Fruit fly (Drosophila melanogaster): ENCODE data around the gene CG18641.
A peak's percentile ranks its signal among the peaks of the same experiment; 100 is the strongest.

The CG18641 gene

DNA sequence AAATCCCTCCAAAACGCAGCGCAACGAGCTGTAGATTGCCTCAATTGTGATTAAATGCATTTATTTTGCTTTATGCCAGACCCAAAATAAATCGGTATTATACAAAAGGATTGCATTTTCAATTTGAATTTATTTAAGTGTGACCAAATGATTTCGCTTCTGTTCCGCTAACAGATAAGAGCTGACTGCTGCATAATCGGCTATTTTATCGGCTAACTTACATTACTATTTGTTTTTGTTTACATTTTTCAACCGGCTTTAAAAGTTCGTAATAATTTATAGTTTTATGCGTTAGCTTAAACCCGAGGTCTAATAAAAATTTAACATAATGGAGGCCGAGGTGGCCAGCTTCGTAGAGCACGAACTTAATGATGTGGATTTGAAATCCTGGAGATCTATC lies 32.2 kb downstream of the CG18641 start, which contains the start of gene PIG-Wa:
Gene PIG-Wa (plus strand): TSS at position 232 of the 400 bp plus-strand sequence.
- TF ChIP-seq CG8478 (optimal IDR thresholded peaks at IDR 0.05) (no peak), Dll (optimal IDR thresholded peaks at IDR 0.05) (no peak), usp (GFP tag; optimal IDR thresholded peaks at IDR 0.05) (no peak), EcR (GFP tag; optimal IDR thresholded peaks at IDR 0.05) (no peak), psq (optimal IDR thresholded peaks at IDR 0.05) (no peak), pan (optimal IDR thresholded peaks at IDR 0.05) (no peak)

DNA sequence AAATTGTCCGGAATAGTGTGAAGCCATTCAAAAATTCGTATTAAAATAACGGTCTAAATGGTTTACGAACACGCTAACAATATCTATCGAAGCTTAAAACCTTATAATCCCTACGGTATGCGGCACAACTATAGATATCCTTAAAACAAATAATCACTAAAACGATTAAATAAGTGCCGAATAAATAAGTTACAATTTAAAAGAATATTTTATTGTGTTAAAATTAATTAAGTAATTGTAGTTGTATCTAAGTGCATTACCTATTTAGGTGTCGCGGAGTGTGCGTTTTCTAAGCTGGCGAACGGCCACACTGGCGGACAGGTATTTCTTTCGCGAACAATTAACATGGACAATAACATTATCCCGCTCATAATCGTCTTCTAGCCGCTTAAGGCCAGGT lies 34.3 kb downstream of the CG18641 start, which contains the start of gene Eogt:
Gene Eogt (plus strand): TSS at position 293 of the 400 bp plus-strand sequence.
- TF ChIP-seq EcR (GFP tag; optimal IDR thresholded peaks at IDR 0.05): no peak
- TF ChIP-seq psq (optimal IDR thresholded peaks at IDR 0.05): no peak
- no peak for TF ChIP-seq CG8478 (optimal IDR thresholded peaks at IDR 0.05)
- TF ChIP-seq Dll (optimal IDR thresholded peaks at IDR 0.05): no peak
- no peak for TF ChIP-seq pan (optimal IDR thresholded peaks at IDR 0.05)
- TF ChIP-seq usp (GFP tag; optimal IDR thresholded peaks at IDR 0.05): no peak

DNA sequence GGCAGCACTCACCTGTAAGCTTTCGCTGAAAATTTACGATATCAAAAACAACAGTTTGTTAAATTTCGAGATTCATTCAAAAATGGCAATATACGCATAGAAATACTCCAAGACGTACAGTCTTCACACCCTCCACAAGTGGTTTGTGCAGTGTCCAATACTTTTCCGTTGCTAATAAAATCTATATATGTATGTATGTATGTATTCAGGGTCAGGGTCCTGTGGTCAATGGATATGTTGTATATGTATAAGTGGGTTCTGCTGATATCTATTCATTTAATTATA lies 38.8 kb downstream of the CG18641 start:
- no peak for TF ChIP-seq Dll (optimal IDR thresholded peaks at IDR 0.05)
- no peak for TF ChIP-seq pan (optimal IDR thresholded peaks at IDR 0.05)
- no peak for TF ChIP-seq EcR (GFP tag; optimal IDR thresholded peaks at IDR 0.05)

DNA sequence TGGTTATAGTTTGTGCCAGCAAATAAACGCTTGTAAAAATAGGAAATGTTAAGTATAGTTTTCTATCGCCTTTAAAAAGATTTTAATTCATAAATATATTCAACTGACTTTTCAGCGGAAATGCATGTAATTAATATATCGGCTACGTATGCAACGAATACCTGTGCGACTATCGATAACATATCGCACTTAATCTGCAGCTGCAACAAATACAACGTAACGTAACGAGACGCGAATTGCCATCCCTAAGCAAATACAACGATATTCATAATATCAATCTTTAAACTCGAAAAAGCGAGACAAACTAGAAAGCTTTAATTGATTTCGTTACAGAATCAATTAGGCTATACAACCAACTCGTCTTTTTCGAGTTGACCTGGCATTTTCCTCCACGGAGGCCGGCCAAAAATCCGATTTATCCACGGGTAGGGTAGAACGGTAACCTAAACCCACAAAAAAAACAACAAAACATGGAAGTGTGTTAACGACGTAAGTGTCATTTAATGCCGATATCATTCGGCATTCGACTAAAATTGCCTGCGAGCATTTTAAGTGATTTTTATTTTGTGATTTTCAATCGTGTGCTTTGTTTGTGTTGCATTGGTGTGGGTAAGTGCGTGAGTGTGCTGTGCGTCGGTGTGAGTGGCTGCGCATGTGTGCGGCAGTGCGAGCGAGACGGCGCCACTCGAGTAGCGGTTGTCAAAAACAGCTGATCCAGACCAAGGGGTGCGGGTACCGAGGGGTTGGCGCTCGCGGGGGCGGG lies 39.3 kb downstream of the CG18641 start, which contains the start of gene Atxn7:
Gene Atxn7 (plus strand): TSS at position 187 of the 763 bp plus-strand sequence.
- TF ChIP-seq Dll (optimal IDR thresholded peaks at IDR 0.05): no peak
- TF ChIP-seq CG8478 (optimal IDR thresholded peaks at IDR 0.05): peak; percentile 60
- TF ChIP-seq psq (optimal IDR thresholded peaks at IDR 0.05): no peak

DNA sequence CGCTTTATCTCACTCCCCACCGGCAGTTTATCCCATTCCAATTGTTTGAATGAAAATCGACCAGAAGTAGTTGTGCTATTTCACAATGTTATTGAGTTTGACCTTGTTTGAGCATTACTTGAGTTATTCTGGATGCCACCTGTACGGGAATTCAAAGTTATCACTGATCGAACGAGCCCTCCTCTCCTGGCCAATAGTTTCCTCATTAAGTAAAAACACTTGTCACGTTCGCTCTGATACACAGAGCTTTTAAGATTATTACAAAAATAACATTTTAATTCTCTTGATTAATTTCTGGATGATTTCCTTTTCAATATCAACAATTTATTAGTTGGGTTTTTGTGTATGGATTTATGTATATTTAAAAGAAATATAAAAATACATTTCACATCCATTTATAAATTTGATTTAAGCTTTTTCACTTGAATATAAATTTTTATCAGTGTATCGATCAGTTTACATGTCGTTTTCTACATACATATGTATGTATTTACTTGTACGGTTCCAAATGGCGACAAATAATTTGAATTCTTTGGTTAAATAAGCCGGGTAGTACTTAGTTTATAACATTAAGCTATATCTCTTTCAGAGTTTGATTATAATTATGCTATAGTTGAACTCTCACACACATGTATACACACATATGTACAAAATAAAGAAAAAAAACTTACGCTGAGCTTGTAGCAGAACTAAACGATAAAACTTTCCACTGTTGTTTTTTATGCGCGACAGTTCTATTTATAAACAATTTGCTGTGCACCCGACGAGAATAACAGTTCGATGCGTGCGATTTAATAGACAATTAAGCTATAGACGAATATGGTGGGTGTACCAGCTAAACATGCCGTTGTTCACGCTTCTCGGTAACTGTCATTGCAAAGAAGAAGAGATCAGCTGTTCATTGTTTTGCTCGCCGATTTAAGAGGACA lies 41.0 kb downstream of the CG18641 start, which contains the start of the genes CG3609 and CG15390:
Gene CG3609 (minus strand): TSS at position 810 of the 929 bp plus-strand sequence.
Gene CG15390 (plus strand): TSS at position 896 of the 929 bp plus-strand sequence.
- TF ChIP-seq usp (GFP tag; optimal IDR thresholded peaks at IDR 0.05): no peak
- TF ChIP-seq pan (optimal IDR thresholded peaks at IDR 0.05): no peak
- TF ChIP-seq EcR (GFP tag; optimal IDR thresholded peaks at IDR 0.05): no peak
- TF ChIP-seq Dll (optimal IDR thresholded peaks at IDR 0.05): no peak
- no peak for TF ChIP-seq psq (optimal IDR thresholded peaks at IDR 0.05)
- TF ChIP-seq CG8478 (optimal IDR thresholded peaks at IDR 0.05): no peak

DNA sequence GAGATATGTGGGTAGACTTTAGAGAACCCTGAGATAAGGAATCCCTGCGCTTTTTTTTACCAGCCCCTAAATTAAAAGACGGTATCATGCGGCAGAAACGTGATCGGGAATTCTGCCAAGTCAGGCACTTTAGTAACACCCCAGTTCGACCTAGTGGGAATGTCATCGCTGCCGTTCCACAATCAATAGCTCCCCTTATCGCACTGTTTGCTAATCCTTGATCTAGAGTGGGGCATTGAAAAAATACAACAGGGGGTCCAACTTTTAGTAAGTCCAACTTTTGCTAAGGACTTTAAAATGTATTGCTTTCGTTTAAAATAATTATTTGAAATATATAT lies 43.0 kb downstream of the CG18641 start:
- TF ChIP-seq CG8478 (optimal IDR thresholded peaks at IDR 0.05) (no peak), usp (GFP tag; optimal IDR thresholded peaks at IDR 0.05) (no peak), Dll (optimal IDR thresholded peaks at IDR 0.05) (no peak), pan (optimal IDR thresholded peaks at IDR 0.05) (no peak), EcR (GFP tag; optimal IDR thresholded peaks at IDR 0.05) (no peak), psq (optimal IDR thresholded peaks at IDR 0.05) (no peak)

DNA sequence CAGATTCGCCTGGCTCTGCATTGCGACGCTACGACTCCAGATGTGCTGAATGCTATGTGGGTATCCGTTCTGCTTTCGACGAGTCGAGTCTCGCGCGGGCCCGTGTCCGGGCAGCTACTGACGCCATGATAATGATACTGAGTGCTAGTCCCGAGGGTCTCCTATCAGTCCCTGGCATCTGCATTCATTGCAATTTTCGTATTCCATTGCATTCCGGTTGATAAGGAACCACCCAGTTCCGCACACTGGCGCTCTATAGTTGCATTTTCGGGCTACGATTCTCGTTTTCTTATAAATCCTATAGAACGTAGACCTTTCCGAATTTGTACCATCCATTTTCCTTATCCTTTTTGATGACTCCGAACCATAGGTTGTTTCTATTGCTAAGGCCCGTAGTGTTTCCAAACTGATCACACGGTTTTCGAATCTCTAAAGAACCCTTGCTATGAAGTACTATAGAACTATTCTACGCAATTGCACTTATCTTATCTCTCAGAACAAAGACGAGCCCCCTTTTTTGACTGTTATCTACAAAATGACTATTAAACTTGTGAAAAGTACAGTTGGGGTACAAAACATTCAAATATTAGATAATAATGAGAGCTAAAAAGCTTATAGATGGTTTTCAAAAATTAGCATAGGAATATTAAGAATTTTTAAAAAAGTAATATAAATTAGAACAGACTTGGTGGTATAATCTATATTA lies 43.6 kb downstream of the CG18641 start, which contains the start of gene CG3597:
Gene CG3597 (minus strand): TSS at position 119 of the 706 bp plus-strand sequence.
- TF ChIP-seq CG8478 (optimal IDR thresholded peaks at IDR 0.05): no peak
- TF ChIP-seq Dll (optimal IDR thresholded peaks at IDR 0.05): no peak
- TF ChIP-seq EcR (GFP tag; optimal IDR thresholded peaks at IDR 0.05): no peak
- no peak for TF ChIP-seq usp (GFP tag; optimal IDR thresholded peaks at IDR 0.05)
- TF ChIP-seq psq (optimal IDR thresholded peaks at IDR 0.05): no peak
- no peak for TF ChIP-seq pan (optimal IDR thresholded peaks at IDR 0.05)

DNA sequence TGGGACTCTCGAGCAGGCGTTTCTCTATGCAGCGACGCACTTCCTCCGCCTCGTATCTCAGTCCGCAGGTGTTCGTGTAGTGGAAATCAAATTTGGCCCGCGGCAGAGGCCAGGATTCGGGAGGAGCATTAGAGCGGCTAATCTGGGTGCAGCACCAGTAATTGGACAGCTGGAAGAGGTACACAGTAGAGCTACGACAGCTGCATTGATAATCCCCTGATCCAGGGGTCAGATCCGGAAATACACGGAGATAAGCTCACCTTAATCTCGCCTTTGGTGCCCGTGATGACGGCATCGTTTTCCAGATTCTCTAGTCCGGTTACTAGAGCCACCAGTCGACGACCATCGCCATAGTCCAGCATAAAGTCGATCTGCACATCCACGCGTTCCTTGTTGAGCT lies 44.8 kb downstream of the CG18641 start:
- TF ChIP-seq pan (optimal IDR thresholded peaks at IDR 0.05): no peak
- TF ChIP-seq EcR (GFP tag; optimal IDR thresholded peaks at IDR 0.05): no peak
- no peak for TF ChIP-seq psq (optimal IDR thresholded peaks at IDR 0.05)
- TF ChIP-seq CG8478 (optimal IDR thresholded peaks at IDR 0.05): no peak
- no peak for TF ChIP-seq usp (GFP tag; optimal IDR thresholded peaks at IDR 0.05)
- no peak for TF ChIP-seq Dll (optimal IDR thresholded peaks at IDR 0.05)

DNA sequence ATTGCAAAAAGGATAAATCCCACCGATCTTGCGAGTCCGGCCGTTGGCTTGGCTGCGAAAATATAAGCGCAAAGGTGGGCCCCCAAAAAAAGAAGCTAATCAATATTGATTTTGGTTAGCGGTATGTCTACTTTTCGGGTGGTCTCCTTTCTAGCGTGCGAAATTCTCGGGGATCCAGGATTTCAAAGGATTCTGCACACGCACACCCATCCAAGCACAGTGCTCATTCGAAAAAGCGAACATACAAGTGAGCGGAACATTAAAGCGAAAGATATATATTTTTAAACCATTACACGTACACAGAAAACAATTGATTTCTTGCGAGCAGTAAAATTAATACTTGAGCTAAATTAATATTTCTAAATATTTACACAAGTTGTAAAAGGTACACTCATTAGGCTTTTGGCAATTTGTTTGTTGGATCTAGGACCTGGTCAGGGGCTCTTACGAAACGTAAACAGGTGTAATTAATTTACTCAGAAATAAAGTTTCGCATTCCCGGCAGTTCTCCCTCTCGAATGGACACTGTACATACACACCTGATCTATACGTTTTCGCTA lies 49.4 kb downstream of the CG18641 start:
- no peak for TF ChIP-seq CG8478 (optimal IDR thresholded peaks at IDR 0.05)
- no peak for TF ChIP-seq usp (GFP tag; optimal IDR thresholded peaks at IDR 0.05)
- TF ChIP-seq pan (optimal IDR thresholded peaks at IDR 0.05): no peak
- TF ChIP-seq psq (optimal IDR thresholded peaks at IDR 0.05): no peak
- TF ChIP-seq Dll (optimal IDR thresholded peaks at IDR 0.05): no peak
- no peak for TF ChIP-seq EcR (GFP tag; optimal IDR thresholded peaks at IDR 0.05)

DNA sequence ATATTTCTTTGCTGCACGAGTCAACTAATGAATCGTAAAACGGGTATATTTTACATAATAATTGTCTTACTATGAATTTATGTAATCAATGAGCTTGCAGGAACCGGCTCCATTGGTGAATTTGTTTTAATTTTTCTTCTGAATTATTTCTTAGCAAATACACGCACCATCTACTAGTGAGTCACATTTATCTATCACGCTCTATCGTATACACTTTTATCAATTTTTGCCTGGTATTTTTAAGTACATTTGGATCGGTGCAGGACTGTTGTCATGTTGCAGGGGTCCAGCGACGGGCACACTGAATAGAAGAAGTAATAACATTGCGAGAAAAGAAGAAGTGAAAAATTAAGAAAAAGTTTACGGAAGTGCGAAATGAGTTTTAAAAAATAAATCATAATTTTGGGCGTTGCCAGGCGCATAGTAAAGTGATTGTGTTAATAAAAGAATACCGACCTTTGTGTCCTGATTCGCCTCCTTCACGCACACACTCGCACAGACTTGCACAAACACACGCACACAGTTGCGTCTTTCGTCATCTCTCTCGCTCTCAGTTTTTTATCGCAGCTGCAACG lies 50.0 kb downstream of the CG18641 start, which contains the start of the genes Rab5 and Axud1:
Gene Rab5 (minus strand): TSS at position 197 of the 575 bp plus-strand sequence.
Gene Axud1 (plus strand): TSS at position 269 of the 575 bp plus-strand sequence.
- TF ChIP-seq Dll (optimal IDR thresholded peaks at IDR 0.05) (no peak), psq (optimal IDR thresholded peaks at IDR 0.05) (no peak), CG8478 (optimal IDR thresholded peaks at IDR 0.05) (no peak), EcR (GFP tag; optimal IDR thresholded peaks at IDR 0.05) (no peak), pan (optimal IDR thresholded peaks at IDR 0.05) (no peak), usp (GFP tag; optimal IDR thresholded peaks at IDR 0.05) (no peak)
